Fruit fly (Drosophila melanogaster) whole organism, embryonic: ENCODE results near the gene CG9616.

ENCODE experiments used
- Atf6 ChIP-seq: fragments of 200-800 bp; sonication (Bioruptor generic); IDR thresholded peaks from 2 replicates; pipeline ENCODE4 v1.3.6; 2022; ENCODE audit warnings: missing biosample characterization, missing genetic modification characterization
- Awh ChIP-seq: fragments of 200-800 bp; sonication (Bioruptor generic); IDR thresholded peaks from 2 replicates; pipeline ENCODE4, ENCODE4 v1.3.6; 2022; ENCODE audit warnings: missing biosample characterization, missing genetic modification characterization
- CG11560 ChIP-seq: fragments of 200-800 bp; sonication (Bioruptor generic); IDR thresholded peaks from 3 replicates; pipeline ENCODE4 v1.3.6; 2022; ENCODE audit warnings: missing biosample characterization, missing genetic modification characterization
- CG1233 ChIP-seq: fragments of 200-800 bp; sonication (Bioruptor generic); optimal IDR thresholded peaks from 4 replicates; lab custom pipeline; 2018; ENCODE audit warnings: missing biosample characterization, mild to moderate bottlenecking, missing genetic modification characterization
- CG12744 ChIP-seq: fragments of 200-800 bp; sonication (Bioruptor generic); optimal IDR thresholded peaks from 2 replicates; lab custom pipeline; 2016; ENCODE audit warnings: missing biosample characterization, missing genetic modification characterization
- CG12769 ChIP-seq: fragments of 200-800 bp; sonication (Bioruptor generic); optimal IDR thresholded peaks from 2 replicates; lab custom pipeline; 2019; ENCODE audit warnings: missing biosample characterization, mild to moderate bottlenecking, missing genetic modification characterization, moderate library complexity
- CG13624 ChIP-seq: fragments of 200-800 bp; sonication (Bioruptor generic); optimal IDR thresholded peaks from 2 replicates; lab custom pipeline; 2016; ENCODE audit warnings: missing biosample characterization, missing genetic modification characterization
- CG14667 ChIP-seq: fragments of 200-800 bp; sonication (Bioruptor generic); IDR thresholded peaks from 2 replicates; pipeline ENCODE4 v1.3.6; 2022; ENCODE audit warnings: missing biosample characterization, missing genetic modification characterization
- CG15479 ChIP-seq: fragments of 200-800 bp; sonication (Bioruptor generic); optimal IDR thresholded peaks from 3 replicates; lab custom pipeline; 2019; ENCODE audit warnings: missing biosample characterization, mild to moderate bottlenecking, missing genetic modification characterization, moderate library complexity
- CG15601 ChIP-seq: fragments of 200-800 bp; sonication (Bioruptor generic); optimal IDR thresholded peaks from 3 replicates; lab custom pipeline; 2019; ENCODE audit warnings: missing biosample characterization, mild to moderate bottlenecking, missing genetic modification characterization, moderate library complexity
- CG2129 ChIP-seq: fragments of 200-800 bp; sonication (Bioruptor generic); IDR thresholded peaks from 2 replicates; pipeline ENCODE4 v1.3.6; 2022; ENCODE audit warnings: missing biosample characterization, missing genetic modification characterization; ENCODE audit not compliant: partially characterized antibody
- CG2678 ChIP-seq: fragments of 200-800 bp; sonication (Bioruptor generic); optimal IDR thresholded peaks from 3 replicates; lab custom pipeline; 2019; ENCODE audit warnings: missing biosample characterization, mild to moderate bottlenecking, missing genetic modification characterization, moderate library complexity
- CG2889 ChIP-seq: fragments of 200-800 bp; sonication (Bioruptor generic); IDR thresholded peaks from 3 replicates; pipeline ENCODE4 v1.3.6; 2022; ENCODE audit warnings: missing biosample characterization, missing genetic modification characterization
- CG3407 ChIP-seq: fragments of 200-800 bp; sonication (Bioruptor generic); optimal IDR thresholded peaks from 2 replicates; lab custom pipeline; 2018; ENCODE audit warnings: missing biosample characterization, mild to moderate bottlenecking, missing genetic modification characterization
- CG3995 ChIP-seq: fragments of 200-800 bp; sonication (Bioruptor generic); optimal IDR thresholded peaks from 3 replicates; lab custom pipeline; 2016; ENCODE audit warnings: missing biosample characterization, missing genetic modification characterization
- CG43689 ChIP-seq: fragments of 200-800 bp; sonication (Bioruptor generic); IDR thresholded peaks from 2 replicates; pipeline ENCODE4 v1.3.6; 2022; ENCODE audit warnings: missing biosample characterization, missing genetic modification characterization
- CG4707 ChIP-seq: fragments of 200-800 bp; sonication (Bioruptor generic); optimal IDR thresholded peaks from 2 replicates; lab custom pipeline; 2018; ENCODE audit warnings: missing biosample characterization, mild to moderate bottlenecking, missing genetic modification characterization, moderate library complexity
- CG4820 ChIP-seq: fragments of 200-800 bp; sonication (Bioruptor generic); optimal IDR thresholded peaks from 3 replicates; lab custom pipeline; 2016; ENCODE audit warnings: missing biosample characterization, missing genetic modification characterization
- CG4854 ChIP-seq: fragments of 200-800 bp; sonication (Bioruptor generic); optimal IDR thresholded peaks from 2 replicates; lab custom pipeline; 2016; ENCODE audit warnings: missing biosample characterization, missing genetic modification characterization, inconsistent platforms
- CG7271 ChIP-seq: fragments of 200-800 bp; sonication (Bioruptor generic); optimal IDR thresholded peaks from 2 replicates; lab custom pipeline; 2018; ENCODE audit warnings: missing biosample characterization, mild to moderate bottlenecking, missing genetic modification characterization, moderate library complexity
- CG7357 ChIP-seq: fragments of 200-800 bp; sonication (Bioruptor generic); IDR thresholded peaks from 3 replicates; pipeline ENCODE4 v1.3.6; 2022; ENCODE audit warnings: missing biosample characterization, missing genetic modification characterization
- CG8388 ChIP-seq: fragments of 200-800 bp; sonication (Bioruptor generic); optimal IDR thresholded peaks from 2 replicates; lab custom pipeline; 2019; ENCODE audit warnings: missing biosample characterization, mild to moderate bottlenecking, missing genetic modification characterization, moderate library complexity
- CG8944 ChIP-seq: fragments of 200-800 bp; sonication (Bioruptor generic); optimal IDR thresholded peaks from 3 replicates; lab custom pipeline; 2016; ENCODE audit warnings: missing biosample characterization, missing genetic modification characterization
- CG9797 ChIP-seq: fragments of 200-800 bp; sonication (Bioruptor generic); optimal IDR thresholded peaks from 3 replicates; lab custom pipeline; 2018; ENCODE audit warnings: missing biosample characterization, mild to moderate bottlenecking, missing genetic modification characterization
- CHES-1-like ChIP-seq: fragments of 200-800 bp; sonication (Bioruptor generic); optimal IDR thresholded peaks from 2 replicates; lab custom pipeline; 2016; ENCODE audit warnings: missing biosample characterization, missing genetic modification characterization
- D19A ChIP-seq: fragments of 200-800 bp; optimal IDR thresholded peaks from 3 replicates; lab custom pipeline; 2019; ENCODE audit warnings: missing biosample characterization, mild to moderate bottlenecking, missing genetic modification characterization, moderate library complexity
- Deaf1 ChIP-seq: fragments of 200-800 bp; optimal IDR thresholded peaks from 3 replicates; lab custom pipeline; 2019; ENCODE audit warnings: missing biosample characterization, mild to moderate bottlenecking, missing genetic modification characterization, moderate library complexity
- E2f2 ChIP-seq: fragments of 200-800 bp; sonication (Bioruptor generic); IDR thresholded peaks from 2 replicates; pipeline ENCODE4 v1.3.6; 2022; ENCODE audit warnings: missing biosample characterization, missing genetic modification characterization
- ERR ChIP-seq: fragments of 200-800 bp; sonication (Bioruptor generic); optimal IDR thresholded peaks from 2 replicates; lab custom pipeline; 2016; ENCODE audit warnings: missing biosample characterization, missing genetic modification characterization
- Ets97D ChIP-seq: fragments of 200-800 bp; sonication (Bioruptor generic); optimal IDR thresholded peaks from 3 replicates; lab custom pipeline; 2016; ENCODE audit warnings: missing biosample characterization, missing genetic modification characterization
- Hey ChIP-seq: fragments of 200-800 bp; sonication (Bioruptor generic); optimal IDR thresholded peaks from 3 replicates; lab custom pipeline; 2018; ENCODE audit warnings: missing biosample characterization, mild to moderate bottlenecking, missing genetic modification characterization
- Kr ChIP-seq: fragments of 200-800 bp; sonication (Bioruptor generic); optimal IDR thresholded peaks from 2 replicates; lab custom pipeline; 2017; ENCODE audit warnings: missing biosample characterization, mild to moderate bottlenecking, missing genetic modification characterization
- Lpt ChIP-seq: fragments of >200 bp; optimal IDR thresholded peaks from 2 replicates; lab custom pipeline; 2018; ENCODE audit warnings: missing biosample characterization, missing genetic modification characterization
- NFAT ChIP-seq: fragments of 200-800 bp; sonication (Bioruptor generic); IDR thresholded peaks from 2 replicates; pipeline ENCODE4 v1.3.6; 2022; ENCODE audit warnings: missing biosample characterization, missing genetic modification characterization
- NK7.1 ChIP-seq: fragments of 200-800 bp; sonication (Bioruptor generic); optimal IDR thresholded peaks from 3 replicates; lab custom pipeline; 2016; ENCODE audit warnings: missing biosample characterization, missing genetic modification characterization
- Oaz ChIP-seq: fragments of 200-800 bp; sonication (Bioruptor generic); IDR thresholded peaks from 2 replicates; pipeline ENCODE4 v1.3.6; 2022; ENCODE audit warnings: missing biosample characterization, missing genetic modification characterization
- ab ChIP-seq: fragments of 200-800 bp; sonication (Bioruptor generic); optimal IDR thresholded peaks from 2 replicates; lab custom pipeline; 2016; ENCODE audit warnings: missing biosample characterization, missing genetic modification characterization
- az2 ChIP-seq: fragments of 200-800 bp; sonication (Bioruptor generic); optimal IDR thresholded peaks from 3 replicates; lab custom pipeline; 2016; ENCODE audit warnings: missing biosample characterization, missing genetic modification characterization
- esg ChIP-seq: fragments of 200-800 bp; sonication (Bioruptor generic); conservative IDR thresholded peaks from 2 replicates; pipeline ENCODE4 v1.3.6; 2022; ENCODE audit warnings: missing biosample characterization, missing genetic modification characterization
- grn ChIP-seq: fragments of 200-800 bp; sonication (Bioruptor generic); optimal IDR thresholded peaks from 3 replicates; lab custom pipeline; 2017; ENCODE audit warnings: missing biosample characterization, missing genetic modification characterization
- gro ChIP-seq: fragments of 200-800 bp; sonication (Bioruptor generic); optimal IDR thresholded peaks from 2 replicates; lab custom pipeline; 2016; ENCODE audit warnings: missing biosample characterization, missing genetic modification characterization
- jigr1 ChIP-seq: fragments of 200-800 bp; sonication (Bioruptor generic); IDR thresholded peaks from 3 replicates; pipeline ENCODE4 v1.3.6; 2022; ENCODE audit warnings: missing biosample characterization, missing genetic modification characterization
- lola ChIP-seq, 3 experiments: fragments of >200 bp in 2 of 3; fragments of 200-800 bp in 1 of 3; sonication (Bioruptor generic) in 1 of 3; optimal IDR thresholded peaks; 2 replicates each; lab custom pipeline; 2017 to 2019; ENCODE audit warnings: missing biosample characterization in 3 of 3, missing genetic modification characterization in 3 of 3, mild to moderate bottlenecking in 1 of 3, moderate library complexity in 1 of 3
- maf-S ChIP-seq: fragments of 200-800 bp; sonication (Bioruptor generic); optimal IDR thresholded peaks from 2 replicates; lab custom pipeline; 2016; ENCODE audit warnings: missing biosample characterization, missing genetic modification characterization
- mld ChIP-seq: fragments of 200-800 bp; sonication (Bioruptor generic); IDR thresholded peaks from 3 replicates; pipeline ENCODE4 v1.3.6; 2022; ENCODE audit warnings: missing biosample characterization, missing genetic modification characterization; ENCODE audit not compliant: partially characterized antibody
- nmo ChIP-seq: fragments of 200-800 bp; sonication (Bioruptor generic); optimal IDR thresholded peaks from 2 replicates; lab custom pipeline; 2018; ENCODE audit warnings: missing biosample characterization, mild to moderate bottlenecking, missing genetic modification characterization, moderate library complexity
- odd ChIP-seq: fragments of 200-800 bp; sonication (Bioruptor generic); optimal IDR thresholded peaks from 2 replicates; lab custom pipeline; 2017; ENCODE audit warnings: missing biosample characterization, mild to moderate bottlenecking, missing genetic modification characterization
- pnt ChIP-seq: fragments of 200-800 bp; sonication (Bioruptor generic); optimal IDR thresholded peaks from 3 replicates; lab custom pipeline; 2016; ENCODE audit warnings: missing biosample characterization, missing genetic modification characterization
- run ChIP-seq: fragments of 200-800 bp; sonication (Bioruptor generic); optimal IDR thresholded peaks from 3 replicates; lab custom pipeline; 2018; ENCODE audit warnings: missing biosample characterization, mild to moderate bottlenecking, missing genetic modification characterization
- trem ChIP-seq: fragments of 200-800 bp; optimal IDR thresholded peaks from 3 replicates; lab custom pipeline; 2019; ENCODE audit warnings: missing biosample characterization, mild to moderate bottlenecking, missing genetic modification characterization, moderate library complexity

CG9616 gene

dm6 chr3R:14277894-14278522 is 32.7 kb upstream of the CG9616 start (continued):
- TF ChIP-seq CG15479 (GFP tag; lab: Kevin White, UChicago) (peak; percentile 75), CG43689 (peak; percentile 37; the same call in 1 of the 2 replicates), pnt (GFP tag; lab: Kevin White, UChicago) (no peak), run (tag; lab: Kevin White, UChicago) (peak; percentile 41), CG7357 (peak; percentile 66; the same call in 2 of the 3 replicates), CG4707 (GFP tag; lab: Kevin White, UChicago) (peak; percentile 49), Kr (GFP tag; lab: Kevin White, UChicago) (peak; percentile 79), nmo (GFP tag; lab: Kevin White, UChicago) (peak; percentile 75), ab (GFP tag; lab: Kevin White, UChicago) (no peak), CG1233 (GFP tag; lab: Kevin White, UChicago) (peak; percentile 69), CG8388 (GFP tag; lab: Kevin White, UChicago) (peak; percentile 72), CG12769 (no peak), E2f2 (GFP tag; lab: Robert Waterston, UW) (peak; percentile 63), Oaz (GFP tag; lab: Robert Waterston, UW) (peak; percentile 51; the same call in 1 of the 2 replicates), CG3407 (GFP tag; lab: Kevin White, UChicago) (no peak), Hey (no peak), CHES-1-like (GFP tag; lab: Kevin White, UChicago) (no peak), CG9797 (GFP tag; lab: Kevin White, UChicago) (peak; percentile 3), Lpt (GFP tag; lab: Kevin White, UChicago) (no peak), CG4854 (GFP tag; lab: Kevin White, UChicago) (no peak), Atf6 (GFP tag; lab: Robert Waterston, UW) (peak; percentile 89), NFAT (GFP tag; lab: Robert Waterston, UW) (peak; percentile 40; the same call in 1 of the 2 replicates), CG2129 (no peak), CG2678 (no peak), maf-S (GFP tag; lab: Kevin White, UChicago) (no peak), CG2889 (GFP tag; lab: Robert Waterston, UW) (no peak), CG11560 (tag; lab: Robert Waterston, UW) (0 out of 3 replicates have a peak, but pooled peaks have one; percentile 39), CG7271 (tag; lab: Kevin White, UChicago) (peak; percentile 91), jigr1 (GFP tag; lab: Robert Waterston, UW) (0 out of 3 replicates have a peak, but pooled peaks have one; percentile 56), trem (tag; lab: Kevin White, UChicago) (peak; percentile 79), esg (GFP tag; lab: Robert Waterston, UW) (peak; percentile 69), ERR (GFP tag; lab: Kevin White, UChicago) (no peak), CG8944 (GFP tag; lab: Kevin White, UChicago) (peak; percentile 29), CG12744 (GFP tag; lab: Kevin White, UChicago) (no peak), Deaf1 (tag; lab: Kevin White, UChicago) (peak; percentile 89), mld (GFP tag; lab: Robert Waterston, UW) (no peak), grn (GFP tag; lab: Kevin White, UChicago) (no peak), lola (GFP tag; optimal IDR thresholded peaks at IDR 0.05; lab: Kevin White, UChicago) (peak in 1 of 3 experiments; percentile 88), CG15601 (no peak), NK7.1 (GFP tag; lab: Kevin White, UChicago) (no peak), D19A (tag; lab: Kevin White, UChicago) (peak; percentile 82), CG13624 (GFP tag; lab: Kevin White, UChicago) (no peak), Ets97D (no peak), gro (GFP tag; lab: Kevin White, UChicago) (no peak), CG3995 (GFP tag; lab: Kevin White, UChicago) (no peak), CG4820 (GFP tag; lab: Kevin White, UChicago) (peak; percentile 61), Awh (GFP tag; lab: Robert Waterston, UW) (peak; percentile 68), odd (GFP tag; lab: Kevin White, UChicago) (no peak), az2 (peak; percentile 72), CG14667 (peak; percentile 72)
